Worm (Caenorhabditis elegans): ENCODE data around the gene abcx-1.
A peak's percentile ranks its signal among the peaks of the same experiment; 100 is the strongest.

The abcx-1 gene

DNA sequence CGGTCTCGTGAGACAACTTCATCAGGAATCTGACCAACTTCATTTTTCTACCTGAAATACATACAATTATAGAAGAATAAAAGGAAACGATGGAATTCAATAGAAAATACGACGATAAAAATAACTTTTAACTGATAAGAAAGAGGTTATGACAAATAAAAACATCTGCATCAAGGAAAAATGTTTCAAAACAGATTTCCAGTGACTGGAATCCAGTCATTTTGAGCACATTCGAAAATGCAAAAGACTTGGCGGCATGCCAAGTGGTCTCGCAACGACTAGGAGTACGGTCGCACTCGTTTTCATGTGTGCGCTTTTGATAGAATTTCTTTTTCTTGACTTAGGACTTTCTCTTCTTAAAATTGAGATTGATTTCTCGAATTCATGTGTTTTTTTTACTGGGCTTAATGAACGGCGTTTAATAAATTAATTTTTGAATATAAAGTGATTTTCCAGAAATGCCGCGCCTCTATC, 42.2 kb upstream of the abcx-1 start, which contains the start of the genes snr-3 and rsp-5 (continued):
- TF ChIP-seq lin-40 (tag; optimal IDR thresholded peaks at IDR 0.05) = peak; percentile 12
- TF ChIP-seq pha-4 (tag; optimal IDR thresholded peaks at IDR 0.05) = peak; percentile 69
- peak; percentile 52; the same call in 1 of the 2 replicates for TF ChIP-seq pbrm-1 (GFP tag; IDR thresholded peaks at IDR 0.05)
- TF ChIP-seq efl-1 (GFP tag; optimal IDR thresholded peaks at IDR 0.05) = peak; percentile 49
- no peak for TF ChIP-seq snpc-4 (GFP tag; optimal IDR thresholded peaks at IDR 0.05)
- TF ChIP-seq snpc-4 (tag; optimal IDR thresholded peaks at IDR 0.05) = peak; percentile 32 to 58 (median 50)
- TF ChIP-seq madf-3 (GFP tag; IDR thresholded peaks at IDR 0.05) = 0 out of 2 replicates have a peak, but pooled peaks have one; percentile 51
- peak; percentile 45; the same call in 1 of the 2 replicates for TF ChIP-seq hmg-1.2 (GFP tag; IDR thresholded peaks at IDR 0.05)
- peak; percentile 93 for TF ChIP-seq F23B12.7 (tag; optimal IDR thresholded peaks at IDR 0.05; ENCODE audit: insufficient read depth)
- no peak for TF ChIP-seq hmg-20 (GFP tag; IDR thresholded peaks at IDR 0.05)
- no peak for TF ChIP-seq Y79H2A.3 (GFP tag; conservative IDR thresholded peaks at IDR 0.05)
- TF ChIP-seq lsl-1 (GFP tag; optimal IDR thresholded peaks at IDR 0.05) = peak; percentile 92
- TF ChIP-seq Y67H2A.10 (GFP tag; conservative IDR thresholded peaks at IDR 0.05) = no peak
- peak; percentile 54; the same call in 1 of the 2 replicates for TF ChIP-seq rcor-1 (GFP tag; IDR thresholded peaks at IDR 0.05)
- no peak for TF ChIP-seq nhr-27 (tag; optimal IDR thresholded peaks at IDR 0.05)
- no peak for TF ChIP-seq ceh-40 (GFP tag; IDR thresholded peaks at IDR 0.05)
- peak; percentile 50 for TF ChIP-seq tbp1 (GFP tag; optimal IDR thresholded peaks at IDR 0.05)
- peak; percentile 40 for TF ChIP-seq ZK185.1 (tag; optimal IDR thresholded peaks at IDR 0.05; ENCODE audit: poor library complexity, severe bottlenecking)
- peak; percentile 56 for TF ChIP-seq ceh-91 (GFP tag; IDR thresholded peaks at IDR 0.05)
- peak; percentile 51 for TF ChIP-seq tlf-1 (GFP tag; optimal IDR thresholded peaks at IDR 0.05)
- TF ChIP-seq xnd-1 (tag; optimal IDR thresholded peaks at IDR 0.05) = peak; percentile 56
- TF ChIP-seq cebp-1 (GFP tag; IDR thresholded peaks at IDR 0.05) = no peak
- peak; percentile 34 for TF ChIP-seq cebp-1 (tag; optimal IDR thresholded peaks at IDR 0.05)
- peak; percentile 62 for TF ChIP-seq D2030.7 (GFP tag; IDR thresholded peaks at IDR 0.05)

DNA sequence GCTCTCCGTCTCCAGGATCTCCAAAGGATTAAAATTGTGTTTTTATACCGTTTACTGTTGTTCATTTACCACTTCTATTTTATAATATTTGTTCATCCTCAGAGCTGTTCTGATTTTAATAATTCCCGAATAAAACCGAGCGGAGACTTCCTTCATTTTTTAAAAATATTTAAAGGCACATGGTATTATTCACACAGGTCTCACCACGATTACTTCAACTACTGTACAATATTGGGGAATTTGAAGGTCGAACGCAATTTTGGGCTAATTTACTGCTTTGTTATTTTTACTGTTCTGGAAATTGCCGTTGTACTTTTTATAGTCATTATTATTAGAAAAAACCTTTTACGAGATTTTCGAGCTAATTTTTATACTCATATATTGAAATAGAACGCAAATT, 40.8 kb upstream of the abcx-1 start:
- TF ChIP-seq ztf-18 (tag; optimal IDR thresholded peaks at IDR 0.05) (no peak), Y56A3A.18 (GFP tag; IDR thresholded peaks at IDR 0.05) (no peak), rec-8 (tag; optimal IDR thresholded peaks at IDR 0.05) (no peak), F37B4.10 (GFP tag; IDR thresholded peaks at IDR 0.05) (no peak), nhr-179 (tag; optimal IDR thresholded peaks at IDR 0.05) (no peak), rpc-1 (optimal IDR thresholded peaks at IDR 0.05) (no peak), rpc-1 (tag; optimal IDR thresholded peaks at IDR 0.05) (no peak), B0336.3 (GFP tag; IDR thresholded peaks at IDR 0.05) (peak; percentile 28; the same call in 1 of the 2 replicates), attf-3 (GFP tag; conservative IDR thresholded peaks at IDR 0.05) (no peak), B0035.1 (tag; optimal IDR thresholded peaks at IDR 0.05) (no peak), hlh-26 (GFP tag; conservative IDR thresholded peaks at IDR 0.05) (no peak), aptf-3 (GFP tag; IDR thresholded peaks at IDR 0.05) (no peak), hsf-1 (GFP tag; IDR thresholded peaks at IDR 0.05) (peak; percentile 63; the same call in 1 of the 2 replicates), lag-1 (GFP tag; IDR thresholded peaks at IDR 0.05) (no peak), die-1 (tag; optimal IDR thresholded peaks at IDR 0.05) (peak; percentile 49), C06A6.2 (GFP tag; conservative IDR thresholded peaks at IDR 0.05) (no peak), snpc-4 (GFP tag; optimal IDR thresholded peaks at IDR 0.05) (no peak), snpc-4 (tag; optimal IDR thresholded peaks at IDR 0.05) (no peak), snpc-3.4 (tag; optimal IDR thresholded peaks at IDR 0.05) (peak; percentile 42), F57C9.4 (tag; optimal IDR thresholded peaks at IDR 0.05) (no peak), zfh-2 (GFP tag; conservative IDR thresholded peaks at IDR 0.05) (no peak), hmg-20 (GFP tag; IDR thresholded peaks at IDR 0.05) (no peak), hmg-1.2 (GFP tag; IDR thresholded peaks at IDR 0.05) (peak; percentile 51), sptf-2 (GFP tag; optimal IDR thresholded peaks at IDR 0.05) (no peak), pha-4 (tag; optimal IDR thresholded peaks at IDR 0.05) (no peak), F55B11.4 (tag; optimal IDR thresholded peaks at IDR 0.05; ENCODE audit: borderline replicate concordance, insufficient read depth) (no peak), nfyb-1 (GFP tag; IDR thresholded peaks at IDR 0.05) (peak; percentile 71), mxl-1 (tag; optimal IDR thresholded peaks at IDR 0.05) (no peak), repo-1 (tag; optimal IDR thresholded peaks at IDR 0.05) (peak; percentile 23)

All from whole organism, young adult.